Fruit fly (Drosophila melanogaster) whole organism, embryonic: ENCODE measurements around the gene Bem46.

ENCODE experiments used
- Ada2b ChIP-seq: fragments of 200-800 bp; sonication (Bioruptor generic); IDR thresholded peaks from 2 replicates; pipeline ENCODE4 v1.3.6; 2022; ENCODE audit warnings: missing biosample characterization, missing genetic modification characterization
- Awh ChIP-seq: fragments of 200-800 bp; sonication (Bioruptor generic); IDR thresholded peaks from 2 replicates; pipeline ENCODE4, ENCODE4 v1.3.6; 2022; ENCODE audit warnings: missing biosample characterization, missing genetic modification characterization
- Bteb2 ChIP-seq: fragments of 200-800 bp; sonication (Bioruptor generic); optimal IDR thresholded peaks from 2 replicates; lab custom pipeline; 2016; ENCODE audit warnings: missing biosample characterization, missing genetic modification characterization
- C15 ChIP-seq: fragments of 200-800 bp; sonication (Bioruptor generic); IDR thresholded peaks from 3 replicates; pipeline ENCODE4 v1.3.6; 2022; ENCODE audit warnings: missing biosample characterization, missing genetic modification characterization
- CG14710 ChIP-seq: fragments of 200-800 bp; sonication (Bioruptor generic); optimal IDR thresholded peaks from 3 replicates; lab custom pipeline; 2019; ENCODE audit warnings: missing biosample characterization, mild to moderate bottlenecking, missing genetic modification characterization, moderate library complexity
- CG14965 ChIP-seq: fragments of 200-800 bp; sonication (Bioruptor generic); optimal IDR thresholded peaks from 2 replicates; lab custom pipeline; 2016; ENCODE audit warnings: missing biosample characterization, missing genetic modification characterization, borderline replicate concordance
- CG15073 ChIP-seq: fragments of 200-800 bp; sonication (Bioruptor generic); optimal IDR thresholded peaks from 2 replicates; lab custom pipeline; 2016; ENCODE audit warnings: missing biosample characterization, missing genetic modification characterization
- CG30403 ChIP-seq: fragments of 200-800 bp; sonication (Bioruptor generic); optimal IDR thresholded peaks from 3 replicates; lab custom pipeline; 2016; ENCODE audit warnings: missing biosample characterization, missing genetic modification characterization
- CG31441 ChIP-seq: fragments of 200-800 bp; sonication (Bioruptor generic); IDR thresholded peaks from 2 replicates; pipeline ENCODE4 v1.3.6; 2022; ENCODE audit warnings: missing biosample characterization, missing genetic modification characterization
- CG32767 ChIP-seq: fragments of 200-800 bp; sonication (Bioruptor generic); IDR thresholded peaks from 2 replicates; pipeline ENCODE4 v1.3.6; 2022; ENCODE audit warnings: missing biosample characterization, missing genetic modification characterization
- CG33213 ChIP-seq: fragments of 200-800 bp; sonication (Bioruptor generic); optimal IDR thresholded peaks from 3 replicates; lab custom pipeline; 2016; ENCODE audit warnings: missing biosample characterization, missing genetic modification characterization
- CG3407 ChIP-seq: fragments of 200-800 bp; sonication (Bioruptor generic); optimal IDR thresholded peaks from 2 replicates; lab custom pipeline; 2018; ENCODE audit warnings: missing biosample characterization, mild to moderate bottlenecking, missing genetic modification characterization
- CG4282 ChIP-seq: fragments of 200-800 bp; sonication (Bioruptor generic); optimal IDR thresholded peaks from 2 replicates; lab custom pipeline; 2016; ENCODE audit warnings: missing biosample characterization, missing genetic modification characterization
- CG4617 ChIP-seq: fragments of 200-800 bp; sonication (Bioruptor generic); optimal IDR thresholded peaks from 3 replicates; lab custom pipeline; 2016; ENCODE audit warnings: missing biosample characterization, missing genetic modification characterization, borderline replicate concordance
- CG6791 ChIP-seq: fragments of 200-800 bp; sonication (Bioruptor generic); IDR thresholded peaks from 3 replicates; pipeline ENCODE4 v1.3.6; 2022; ENCODE audit warnings: missing biosample characterization, missing genetic modification characterization; ENCODE audit not compliant: partially characterized antibody
- CG7556 ChIP-seq: fragments of 200-800 bp; sonication (Bioruptor generic); optimal IDR thresholded peaks from 2 replicates; lab custom pipeline; 2017; ENCODE audit warnings: missing biosample characterization, mild to moderate bottlenecking, missing genetic modification characterization
- CG7987 ChIP-seq: fragments of 200-800 bp; sonication (Bioruptor generic); optimal IDR thresholded peaks from 2 replicates; lab custom pipeline; 2018; ENCODE audit warnings: missing biosample characterization, mild to moderate bottlenecking, missing genetic modification characterization, moderate library complexity
- Dad ChIP-seq: fragments of 200-800 bp; sonication (Bioruptor generic); optimal IDR thresholded peaks from 3 replicates; lab custom pipeline; 2016; ENCODE audit warnings: missing biosample characterization, missing genetic modification characterization
- Dp ChIP-seq: fragments of 200-800 bp; sonication (Bioruptor generic); optimal IDR thresholded peaks from 2 replicates; lab custom pipeline; 2018; ENCODE audit warnings: missing biosample characterization, mild to moderate bottlenecking, missing genetic modification characterization, moderate library complexity
- Ets65A ChIP-seq: fragments of 200-800 bp; sonication (Bioruptor generic); peaks from one replicate; lab custom pipeline; 2016; ENCODE audit warnings: missing biosample characterization, missing genetic modification characterization
- Fer1 ChIP-seq: fragments of 200-800 bp; sonication (Bioruptor generic); optimal IDR thresholded peaks from 2 replicates; lab custom pipeline; 2017; ENCODE audit warnings: missing biosample characterization, mild to moderate bottlenecking, missing genetic modification characterization
- GATAe ChIP-seq: fragments of 200-800 bp; sonication (Bioruptor generic); conservative IDR thresholded peaks from 2 replicates; pipeline ENCODE4 v1.3.6; 2022; ENCODE audit warnings: missing biosample characterization, missing genetic modification characterization
- Gsc ChIP-seq: fragments of 200-800 bp; sonication (Bioruptor generic); IDR thresholded peaks from 2 replicates; pipeline ENCODE4 v1.3.6; 2022; ENCODE audit warnings: missing biosample characterization, missing genetic modification characterization
- HLH4C ChIP-seq: fragments of 200-800 bp; sonication (Bioruptor generic); IDR thresholded peaks from 3 replicates; pipeline ENCODE4 v1.3.6; 2022; ENCODE audit warnings: missing biosample characterization, missing genetic modification characterization; ENCODE audit not compliant: partially characterized antibody
- HLHmδ ChIP-seq: fragments of 200-800 bp; sonication (Bioruptor generic); optimal IDR thresholded peaks from 2 replicates; lab custom pipeline; 2018; ENCODE audit warnings: missing biosample characterization, mild to moderate bottlenecking, missing genetic modification characterization, moderate library complexity
- Hey ChIP-seq: fragments of 200-800 bp; sonication (Bioruptor generic); optimal IDR thresholded peaks from 3 replicates; lab custom pipeline; 2018; ENCODE audit warnings: missing biosample characterization, mild to moderate bottlenecking, missing genetic modification characterization
- Hmr ChIP-seq: fragments of 200-800 bp; sonication (Bioruptor generic); optimal IDR thresholded peaks from 3 replicates; lab custom pipeline; 2017; ENCODE audit warnings: mild to moderate bottlenecking, missing biosample characterization, missing genetic modification reagents, missing genetic modification characterization
- Hmx ChIP-seq: fragments of 200-800 bp; sonication (Bioruptor generic); optimal IDR thresholded peaks from 2 replicates; lab custom pipeline; 2016; ENCODE audit warnings: missing biosample characterization, missing genetic modification characterization
- Hsf ChIP-seq: fragments of 200-800 bp; sonication (Bioruptor generic); optimal IDR thresholded peaks from 3 replicates; lab custom pipeline; 2016; ENCODE audit warnings: missing biosample characterization, missing genetic modification characterization
- Lpt ChIP-seq: fragments of >200 bp; optimal IDR thresholded peaks from 2 replicates; lab custom pipeline; 2018; ENCODE audit warnings: missing biosample characterization, missing genetic modification characterization
- Med ChIP-seq: fragments of 200-800 bp; sonication (Bioruptor generic); peaks from one replicate; lab custom pipeline; 2016; ENCODE audit warnings: missing biosample characterization, missing genetic modification characterization, mild to moderate bottlenecking, inconsistent platforms, moderate library complexity
- Poxn ChIP-seq: fragments of 200-800 bp; sonication (Bioruptor generic); IDR thresholded peaks from 2 replicates; pipeline ENCODE4 v1.3.6; 2022; ENCODE audit warnings: missing biosample characterization, missing genetic modification characterization
- Side ChIP-seq: fragments of 200-800 bp; sonication (Bioruptor generic); optimal IDR thresholded peaks from 2 replicates; lab custom pipeline; 2016; ENCODE audit warnings: missing biosample characterization, missing genetic modification characterization
- ato ChIP-seq: fragments of 200-800 bp; sonication (Bioruptor generic); IDR thresholded peaks from 2 replicates; pipeline ENCODE4 v1.3.6; 2022; ENCODE audit warnings: missing biosample characterization, missing genetic modification characterization; ENCODE audit not compliant: partially characterized antibody
- caup ChIP-seq: fragments of 200-800 bp; sonication (Bioruptor generic); optimal IDR thresholded peaks from 3 replicates; lab custom pipeline; 2017; ENCODE audit warnings: missing biosample characterization, mild to moderate bottlenecking, missing genetic modification characterization, moderate library complexity; ENCODE audit not compliant: severe bottlenecking
- cg ChIP-seq: fragments of 200-800 bp; sonication (Bioruptor generic); optimal IDR thresholded peaks from 3 replicates; lab custom pipeline; 2019; ENCODE audit warnings: missing biosample characterization, mild to moderate bottlenecking, missing genetic modification characterization, moderate library complexity
- croc ChIP-seq: fragments of 200-800 bp; sonication (Bioruptor generic); conservative IDR thresholded peaks from 3 replicates; pipeline ENCODE4 v1.3.6; 2022; ENCODE audit warnings: missing biosample characterization, missing genetic modification characterization
- dmrt99B ChIP-seq: fragments of 200-800 bp; sonication (Bioruptor generic); optimal IDR thresholded peaks from 2 replicates; lab custom pipeline; 2018; ENCODE audit warnings: missing biosample characterization, mild to moderate bottlenecking, missing genetic modification characterization, moderate library complexity
- emc ChIP-seq: fragments of 200-800 bp; sonication (Bioruptor generic); optimal IDR thresholded peaks from 2 replicates; lab custom pipeline; 2016; ENCODE audit warnings: missing biosample characterization, missing genetic modification characterization
- h ChIP-seq: fragments of >200 bp; optimal IDR thresholded peaks from 2 replicates; lab custom pipeline; 2017
- kah ChIP-seq: fragments of 200-800 bp; sonication (Bioruptor generic); optimal IDR thresholded peaks from 2 replicates; lab custom pipeline; 2018; ENCODE audit warnings: missing biosample characterization, mild to moderate bottlenecking, missing genetic modification characterization
- ken ChIP-seq: fragments of 200-800 bp; sonication (Bioruptor generic); IDR thresholded peaks from 3 replicates; pipeline ENCODE4 v1.3.6; 2022; ENCODE audit warnings: missing biosample characterization, missing genetic modification characterization
- lilli ChIP-seq: fragments of 200-800 bp; sonication (Bioruptor generic); optimal IDR thresholded peaks from 3 replicates; lab custom pipeline; 2016; ENCODE audit warnings: missing biosample characterization, missing genetic modification characterization
- nerfin-2 ChIP-seq: fragments of 200-800 bp; sonication (Bioruptor generic); IDR thresholded peaks from 2 replicates; pipeline ENCODE4 v1.3.6; 2022; ENCODE audit warnings: missing biosample characterization, missing genetic modification characterization; ENCODE audit not compliant: partially characterized antibody
- onecut ChIP-seq: fragments of 200-800 bp; sonication (Bioruptor generic); IDR thresholded peaks from 2 replicates; pipeline ENCODE4 v1.3.6; 2022; ENCODE audit warnings: missing biosample characterization, missing genetic modification characterization
- pfk ChIP-seq: fragments of 200-800 bp; sonication (Bioruptor generic); optimal IDR thresholded peaks from 2 replicates; lab custom pipeline; 2018; ENCODE audit warnings: missing biosample characterization, mild to moderate bottlenecking, missing genetic modification characterization, moderate library complexity
- ranshi ChIP-seq: fragments of 200-800 bp; sonication (Bioruptor generic); IDR thresholded peaks from 2 replicates; pipeline ENCODE4 v1.3.6; 2022; ENCODE audit warnings: missing biosample characterization, missing genetic modification characterization
- run ChIP-seq: fragments of 200-800 bp; sonication (Bioruptor generic); optimal IDR thresholded peaks from 3 replicates; lab custom pipeline; 2018; ENCODE audit warnings: missing biosample characterization, mild to moderate bottlenecking, missing genetic modification characterization
- scrt ChIP-seq: fragments of 200-800 bp; sonication (Bioruptor generic); optimal IDR thresholded peaks from 2 replicates; lab custom pipeline; 2018; ENCODE audit warnings: missing biosample characterization, mild to moderate bottlenecking, missing genetic modification characterization, moderate library complexity
- so ChIP-seq: fragments of 200-800 bp; sonication (Bioruptor generic); IDR thresholded peaks from 3 replicates; pipeline ENCODE4 v1.3.6; 2022; ENCODE audit warnings: missing biosample characterization, missing genetic modification characterization
- vvl ChIP-seq: fragments of 200-800 bp; sonication (Bioruptor generic); IDR thresholded peaks from 2 replicates; pipeline ENCODE4 v1.3.6; 2022; ENCODE audit warnings: missing biosample characterization, missing genetic modification characterization
- yki ChIP-seq: fragments of >200 bp; optimal IDR thresholded peaks from 3 replicates; lab custom pipeline; 2018

Gene Bem46

DNA sequence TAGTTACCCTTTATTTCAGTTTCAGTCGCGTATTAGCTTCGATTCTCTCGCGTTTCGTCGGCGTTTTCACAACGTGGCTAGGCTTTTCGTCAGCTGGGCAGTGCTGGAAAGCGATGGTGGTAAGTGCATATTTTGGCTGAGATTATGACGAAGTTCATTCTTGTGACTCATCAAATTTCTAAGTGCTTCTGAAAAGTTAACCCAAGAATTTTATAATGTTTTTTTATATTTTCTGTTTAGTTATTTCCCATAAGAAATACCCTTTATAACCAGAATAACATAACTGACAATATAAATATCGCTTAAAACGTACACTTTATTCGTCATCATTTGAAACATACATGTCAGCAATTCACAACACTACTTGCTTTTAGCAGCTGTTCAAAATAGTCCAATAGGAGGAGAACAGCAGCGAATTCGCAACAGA, 49.2 kb downstream of the Bem46 start, which contains the start of the genes CG17260 and SerRS (continued):
- peak; percentile 67 for TF ChIP-seq CG15073 (GFP tag; lab: Kevin White, UChicago)
- no peak for TF ChIP-seq HLHmδ (GFP tag; lab: Kevin White, UChicago)
- TF ChIP-seq cg (GFP tag; lab: Kevin White, UChicago), result no peak
- TF ChIP-seq CG31441 (GFP tag; lab: Robert Waterston, UW), result no peak
- TF ChIP-seq run, result peak; percentile 70
- TF ChIP-seq nerfin-2 (GFP tag; lab: Robert Waterston, UW), result no peak
- peak; percentile 94 for TF ChIP-seq ken
- TF ChIP-seq Hey, result no peak
- peak; percentile 91 for TF ChIP-seq CG7556 (GFP tag; lab: Kevin White, UChicago)
- peak; percentile 78 for TF ChIP-seq CG7987 (GFP tag; lab: Kevin White, UChicago)
- no peak for TF ChIP-seq HLH4C (GFP tag; lab: Robert Waterston, UW)
- TF ChIP-seq caup, result peak; percentile 91
- TF ChIP-seq Bteb2 (GFP tag; lab: Kevin White, UChicago), result peak; percentile 93
- no peak for TF ChIP-seq CG14965 (GFP tag; lab: Kevin White, UChicago)
- TF ChIP-seq yki (lab: Kevin White, UChicago), result no peak
- peak; percentile 75 for TF ChIP-seq GATAe
- TF ChIP-seq lilli (GFP tag; lab: Kevin White, UChicago), result peak; percentile 97
- TF ChIP-seq CG3407 (GFP tag; lab: Kevin White, UChicago), result peak; percentile 84
- TF ChIP-seq CG14710 (tag; lab: Kevin White, UChicago), result peak; percentile 91
- no peak for TF ChIP-seq h
- peak; percentile 90 for TF ChIP-seq Side (GFP tag; lab: Kevin White, UChicago)
- peak; percentile 95 for TF ChIP-seq vvl (GFP tag; lab: Robert Waterston, UW)
- TF ChIP-seq ranshi, result peak; percentile 93
- TF ChIP-seq Lpt (GFP tag; lab: Kevin White, UChicago), result no peak
- peak; percentile 92 for TF ChIP-seq Hmr (GFP tag; lab: Kevin White, UChicago)
- peak; percentile 98 for TF ChIP-seq CG30403 (GFP tag; lab: Kevin White, UChicago)
- TF ChIP-seq Ets65A (GFP tag; lab: Kevin White, UChicago), result peak; percentile 100
- peak; percentile 80 for TF ChIP-seq emc (GFP tag; lab: Kevin White, UChicago)
- peak; percentile 93 for TF ChIP-seq CG4617
- no peak for TF ChIP-seq CG6791 (GFP tag; lab: Robert Waterston, UW)
- peak; percentile 84; the same call in 1 of the 2 replicates for TF ChIP-seq CG32767 (GFP tag; lab: Robert Waterston, UW)
- peak; percentile 67 for TF ChIP-seq onecut (GFP tag; lab: Robert Waterston, UW)
- TF ChIP-seq Med (GFP tag; lab: Kevin White, UChicago), result peak; percentile 98
- peak; percentile 97 for TF ChIP-seq Hsf (GFP tag; lab: Kevin White, UChicago)
- TF ChIP-seq CG4282 (GFP tag; lab: Kevin White, UChicago), result peak; percentile 54
- peak; percentile 84 for TF ChIP-seq Hmx (GFP tag; lab: Kevin White, UChicago)
- TF ChIP-seq dmrt99B (tag; lab: Kevin White, UChicago), result no peak
- peak; percentile 79; the same call in 2 of the 3 replicates for TF ChIP-seq C15 (GFP tag; lab: Robert Waterston, UW)
- TF ChIP-seq Fer1 (GFP tag; lab: Kevin White, UChicago), result peak; percentile 90
- TF ChIP-seq pfk (GFP tag; lab: Kevin White, UChicago), result peak; percentile 29
- peak; percentile 69 for TF ChIP-seq kah (GFP tag; lab: Kevin White, UChicago)
- peak; percentile 83 for TF ChIP-seq Awh
- peak; percentile 89 for TF ChIP-seq croc (GFP tag; lab: Robert Waterston, UW)
- peak; percentile 88 for TF ChIP-seq Dad (GFP tag; lab: Kevin White, UChicago)
- peak; percentile 80 for TF ChIP-seq Poxn (GFP tag; lab: Robert Waterston, UW)
- peak; percentile 86 for TF ChIP-seq Gsc (GFP tag; lab: Robert Waterston, UW)
- TF ChIP-seq so (GFP tag; lab: Robert Waterston, UW), result peak; percentile 83; the same call in 1 of the 3 replicates
- no peak for TF ChIP-seq ato (GFP tag; lab: Robert Waterston, UW)
- TF ChIP-seq scrt, result peak; percentile 76
- TF ChIP-seq CG33213 (GFP tag; lab: Kevin White, UChicago), result peak; percentile 84
- TF ChIP-seq Ada2b (GFP tag; lab: Robert Waterston, UW), result peak; percentile 91
- peak; percentile 32 for TF ChIP-seq Dp (GFP tag; lab: Kevin White, UChicago)
